Worm (Caenorhabditis elegans) whole organism, late embryonic: ENCODE data around the gene nhr-246.

Source experiments
- C38D4.7 ChIP-seq: fragments of 200-800 bp; sonication (Bioruptor generic); optimal IDR thresholded peaks from 2 replicates; lab custom pipeline; 2018; ENCODE audit warnings: mild to moderate bottlenecking, missing genetic modification characterization, moderate library complexity, missing compliant biosample characterization
- K02D7.2 ChIP-seq: sonication (generic microtip); optimal IDR thresholded peaks from 2 replicates; lab custom pipeline; 2017; ENCODE audit warnings: mild to moderate bottlenecking, missing genetic modification characterization, missing compliant biosample characterization
- K09A11.1 ChIP-seq: sonication (generic microtip); optimal IDR thresholded peaks from 2 replicates; lab custom pipeline; 2017; ENCODE audit warnings: antibody characterized with exemption, mild to moderate bottlenecking, missing genetic modification characterization, missing compliant biosample characterization; ENCODE audit not compliant: insufficient read depth
- ahr-1 ChIP-seq: sonication (generic microtip); optimal IDR thresholded peaks from 2 replicates; lab custom pipeline; 2016; ENCODE audit warnings: missing genetic modification characterization, missing compliant biosample characterization
- ama-1 ChIP-seq: fragments of 150-350 bp; optimal IDR thresholded peaks from 2 replicates; lab custom pipeline; 2014
- ceh-14 ChIP-seq: sonication (generic microtip); optimal IDR thresholded peaks from 2 replicates; lab custom pipeline; 2016; ENCODE audit warnings: missing genotype, missing genetic modification characterization, missing compliant biosample characterization
- ceh-2 ChIP-seq: sonication (generic microtip); optimal IDR thresholded peaks from 2 replicates; lab custom pipeline; 2016; ENCODE audit warnings: missing genotype, missing genetic modification characterization, missing compliant biosample characterization
- ceh-22 ChIP-seq: sonication (generic microtip); optimal IDR thresholded peaks from 2 replicates; lab custom pipeline; 2017; ENCODE audit warnings: missing biosample characterization, missing genetic modification characterization
- ceh-30 ChIP-seq: fragments of 150-350 bp; optimal IDR thresholded peaks from 2 replicates; lab custom pipeline; 2014; ENCODE audit warnings: missing biosample characterization, missing genetic modification characterization
- ceh-31 ChIP-seq: sonication (generic microtip); optimal IDR thresholded peaks from 2 replicates; lab custom pipeline; 2016; ENCODE audit warnings: missing genetic modification characterization, missing compliant biosample characterization
- ceh-34 ChIP-seq: sonication (generic microtip); optimal IDR thresholded peaks from 2 replicates; lab custom pipeline; 2016; ENCODE audit warnings: mild to moderate bottlenecking, missing genetic modification characterization, missing compliant biosample characterization
- ceh-45 ChIP-seq: fragments of 200-800 bp; sonication (Bioruptor generic); IDR thresholded peaks from 2 replicates; pipeline ENCODE4 v1.3.6; 2022; ENCODE audit warnings: missing genetic modification reagents, missing genetic modification characterization, missing compliant biosample characterization
- ceh-48 ChIP-seq: sonication (generic microtip); optimal IDR thresholded peaks from 2 replicates; lab custom pipeline; 2016; ENCODE audit warnings: missing genetic modification characterization, inconsistent platforms, missing compliant biosample characterization
- ceh-6 ChIP-seq: fragments of 200-800 bp; sonication (Bioruptor generic); optimal IDR thresholded peaks from 2 replicates; lab custom pipeline; 2018; ENCODE audit warnings: mild to moderate bottlenecking, missing genetic modification characterization, missing compliant biosample characterization
- dmd-4 ChIP-seq: sonication (generic microtip); optimal IDR thresholded peaks from 2 replicates; lab custom pipeline; 2016; ENCODE audit warnings: borderline replicate concordance, missing genetic modification characterization, missing compliant biosample characterization
- dve-1 ChIP-seq: sonication (generic microtip); optimal IDR thresholded peaks from 2 replicates; lab custom pipeline; 2017; ENCODE audit warnings: antibody characterized with exemption, mild to moderate bottlenecking, missing genetic modification characterization, missing compliant biosample characterization
- elt-2 ChIP-seq: sonication (generic microtip); optimal IDR thresholded peaks from 2 replicates; lab custom pipeline; 2016; ENCODE audit warnings: missing genetic modification reagents, missing genetic modification characterization, missing compliant biosample characterization
- ets-4 ChIP-seq: sonication (generic microtip); optimal IDR thresholded peaks from 2 replicates; lab custom pipeline; 2016; ENCODE audit warnings: missing genetic modification characterization, missing compliant biosample characterization
- eyg-1 ChIP-seq: sonication (generic microtip); optimal IDR thresholded peaks from 2 replicates; lab custom pipeline; 2016; ENCODE audit warnings: missing genotype, missing genetic modification characterization, missing compliant biosample characterization
- fax-1 ChIP-seq: sonication (generic microtip); optimal IDR thresholded peaks from 2 replicates; lab custom pipeline; 2016; ENCODE audit warnings: missing genotype, missing genetic modification characterization, missing compliant biosample characterization
- fkh-10 ChIP-seq: fragments of 150-350 bp; optimal IDR thresholded peaks from 2 replicates; lab custom pipeline; 2014; ENCODE audit warnings: missing biosample characterization, missing genetic modification reagents, missing genetic modification characterization
- fkh-6 ChIP-seq: sonication (generic microtip); optimal IDR thresholded peaks from 2 replicates; lab custom pipeline; 2016; ENCODE audit warnings: missing genetic modification characterization, missing compliant biosample characterization
- gmeb-2 ChIP-seq: sonication (generic microtip); optimal IDR thresholded peaks from 2 replicates; lab custom pipeline; 2016; ENCODE audit warnings: missing genetic modification characterization, inconsistent platforms, missing compliant biosample characterization
- hlh-15 ChIP-seq: sonication (generic microtip); optimal IDR thresholded peaks from 2 replicates; lab custom pipeline; 2016; ENCODE audit warnings: missing genetic modification characterization, missing compliant biosample characterization
- hlh-30 ChIP-seq: sonication (generic microtip); optimal IDR thresholded peaks from 2 replicates; lab custom pipeline; 2017; ENCODE audit warnings: antibody characterized with exemption, missing genetic modification characterization, missing compliant biosample characterization; ENCODE audit not compliant: insufficient read depth
- hlh-6 ChIP-seq: sonication (generic microtip); optimal IDR thresholded peaks from 2 replicates; lab custom pipeline; 2016; ENCODE audit warnings: missing genotype, missing genetic modification characterization, missing compliant biosample characterization
- lim-6 ChIP-seq: sonication (generic microtip); optimal IDR thresholded peaks from 2 replicates; lab custom pipeline; 2016; ENCODE audit warnings: missing genetic modification characterization, missing compliant biosample characterization
- lin-11 ChIP-seq: fragments of 200-800 bp; sonication (Bioruptor generic); optimal IDR thresholded peaks from 2 replicates; lab custom pipeline; 2018; ENCODE audit warnings: mild to moderate bottlenecking, missing genetic modification characterization, missing compliant biosample characterization
- mec-3 ChIP-seq: sonication (generic microtip); optimal IDR thresholded peaks from 2 replicates; lab custom pipeline; 2016; ENCODE audit warnings: borderline replicate concordance, missing genetic modification characterization, missing compliant biosample characterization
- nfya-1 ChIP-seq: sonication (generic microtip); optimal IDR thresholded peaks from 2 replicates; lab custom pipeline; 2017; ENCODE audit warnings: missing genetic modification characterization, mild to moderate bottlenecking, missing compliant biosample characterization, antibody characterized with exemption, moderate library complexity
- nhr-11 ChIP-seq: fragments of 150-350 bp; optimal IDR thresholded peaks from 2 replicates; lab custom pipeline; 2014; ENCODE audit warnings: missing biosample characterization, missing genetic modification characterization
- nhr-232 ChIP-seq: sonication (generic microtip); optimal IDR thresholded peaks from 2 replicates; lab custom pipeline; 2016; ENCODE audit warnings: missing genetic modification characterization, missing compliant biosample characterization
- npax-4 ChIP-seq: sonication (generic microtip); optimal IDR thresholded peaks from 2 replicates; lab custom pipeline; 2016; ENCODE audit warnings: missing genetic modification characterization, missing compliant biosample characterization
- odd-2 ChIP-seq: sonication (generic microtip); optimal IDR thresholded peaks from 2 replicates; lab custom pipeline; 2017; ENCODE audit warnings: antibody characterized with exemption, mild to moderate bottlenecking, missing genetic modification characterization, missing compliant biosample characterization
- pag-3 ChIP-seq: sonication (generic microtip); optimal IDR thresholded peaks from 2 replicates; lab custom pipeline; 2016; ENCODE audit warnings: missing compliant biosample characterization, missing genetic modification characterization, borderline replicate concordance
- pax-1 ChIP-seq: fragments of 150-350 bp; optimal IDR thresholded peaks from 2 replicates; lab custom pipeline; 2014; ENCODE audit warnings: missing biosample characterization, missing genetic modification characterization
- pha-4 ChIP-seq: fragments of 150-350 bp; optimal IDR thresholded peaks from 2 replicates; lab custom pipeline; 2018; ENCODE audit warnings: missing biosample characterization, missing genetic modification reagents, missing genetic modification characterization
- pqm-1 ChIP-seq: sonication (generic microtip); optimal IDR thresholded peaks from 2 replicates; lab custom pipeline; 2016; ENCODE audit warnings: missing genetic modification characterization, missing compliant biosample characterization
- pros-1 ChIP-seq: fragments of 150-350 bp; optimal IDR thresholded peaks from 2 replicates; lab custom pipeline; 2014; ENCODE audit warnings: missing biosample characterization, missing genetic modification reagents, missing genetic modification characterization
- ref-2 ChIP-seq: sonication (generic microtip); optimal IDR thresholded peaks from 2 replicates; lab custom pipeline; 2016; ENCODE audit warnings: missing genetic modification characterization, missing compliant biosample characterization
- rnt-1 ChIP-seq: sonication (generic microtip); optimal IDR thresholded peaks from 2 replicates; lab custom pipeline; 2016; ENCODE audit warnings: missing genetic modification characterization, missing compliant biosample characterization
- sox-2 ChIP-seq: fragments of 200-800 bp; sonication (Bioruptor generic); IDR thresholded peaks from 2 replicates; pipeline ENCODE4 v1.3.6; 2022; ENCODE audit warnings: missing genetic modification reagents, missing genetic modification characterization, missing compliant biosample characterization
- sox-4 ChIP-seq: sonication (generic microtip); optimal IDR thresholded peaks from 2 replicates; lab custom pipeline; 2017; ENCODE audit warnings: mild to moderate bottlenecking, missing genetic modification characterization, inconsistent platforms, missing compliant biosample characterization
- syd-9 ChIP-seq: sonication (generic microtip); optimal IDR thresholded peaks from 2 replicates; lab custom pipeline; 2016; ENCODE audit warnings: mild to moderate bottlenecking, missing genetic modification characterization, moderate library complexity, missing compliant biosample characterization
- tbx-7 ChIP-seq: sonication (generic microtip); optimal IDR thresholded peaks from 2 replicates; lab custom pipeline; 2016; ENCODE audit warnings: missing genotype, missing genetic modification characterization, missing compliant biosample characterization
- unc-55 ChIP-seq: sonication (generic microtip); optimal IDR thresholded peaks from 2 replicates; lab custom pipeline; 2017; ENCODE audit warnings: missing biosample characterization, missing genetic modification reagents, missing genetic modification characterization
- zip-5 ChIP-seq: sonication (generic microtip); optimal IDR thresholded peaks from 2 replicates; lab custom pipeline; 2016; ENCODE audit warnings: missing genetic modification characterization, missing compliant biosample characterization

Gene nhr-246

ce11 chrV:15330314-15330713 is 14.0 kb downstream of the nhr-246 start, which contains the start of gene srh-295:
Gene srh-295 (plus strand): TSS chrV:15330614.
- no peak for TF ChIP-seq pag-3
- no peak for TF ChIP-seq ets-4
- TF ChIP-seq npax-4 (tag; lab: Kevin White, UChicago): no peak
- no peak for TF ChIP-seq ceh-6
- no peak for TF ChIP-seq hlh-15 (tag; lab: Kevin White, UChicago)
- TF ChIP-seq nfya-1 (tag; lab: Kevin White, UChicago): no peak
- no peak for TF ChIP-seq ceh-31 (tag; lab: Kevin White, UChicago)

ce11 chrV:15332851-15333250 is 16.6 kb downstream of the nhr-246 start, which contains the start of gene srw-113:
Gene srw-113 (plus strand): TSS chrV:15333151.
- TF ChIP-seq rnt-1: no peak
- no peak for TF ChIP-seq hlh-15 (tag; lab: Kevin White, UChicago)
- TF ChIP-seq syd-9 (tag; lab: Kevin White, UChicago): no peak
- no peak for TF ChIP-seq ceh-22
- TF ChIP-seq ref-2 (tag; lab: Kevin White, UChicago): no peak
- TF ChIP-seq ceh-34 (tag; lab: Kevin White, UChicago): no peak
- TF ChIP-seq dve-1 (tag; lab: Kevin White, UChicago): no peak
- no peak for TF ChIP-seq pag-3
- no peak for TF ChIP-seq lin-11
- no peak for TF ChIP-seq ceh-30
- TF ChIP-seq lim-6 (tag; lab: Kevin White, UChicago): no peak
- TF ChIP-seq odd-2 (tag; lab: Kevin White, UChicago): no peak
- TF ChIP-seq K02D7.2: no peak

- TF ChIP-seq tbx-7 (tag; lab: Kevin White, UChicago) (no peak), zip-5 (tag; lab: Kevin White, UChicago) (no peak), pros-1 (tag; lab: Kevin White, UChicago) (no peak), rnt-1 (no peak), fkh-10 (GFP tag; lab: Kevin White, UChicago) (no peak), gmeb-2 (tag; lab: Kevin White, UChicago) (no peak), odd-2 (tag; lab: Kevin White, UChicago) (no peak), nhr-232 (no peak), ceh-45 (no peak), eyg-1 (tag; lab: Kevin White, UChicago) (no peak), ceh-48 (tag; lab: Kevin White, UChicago) (no peak), dmd-4 (tag; lab: Kevin White, UChicago) (no peak), pqm-1 (no peak), ahr-1 (tag; lab: Kevin White, UChicago) (no peak), pax-1 (no peak), elt-2 (tag; lab: Kevin White, UChicago) (no peak), fkh-6 (tag; lab: Kevin White, UChicago) (no peak), C38D4.7 (GFP tag; lab: Kevin White, UChicago) (no peak), sox-4 (no peak), ceh-2 (tag; lab: Kevin White, UChicago) (no peak)
Measured at ce11 chrV:15337405-15337804, 21.1 kb downstream of the nhr-246 start, which contains the start of gene wrt-7. Gene wrt-7 (minus strand): TSS chrV:15337505.

- TF ChIP-seq nhr-11 (tag; lab: Kevin White, UChicago) (no peak), fax-1 (tag; lab: Kevin White, UChicago) (no peak), ahr-1 (tag; lab: Kevin White, UChicago) (no peak), hlh-30 (tag; lab: Kevin White, UChicago) (no peak), eyg-1 (tag; lab: Kevin White, UChicago) (no peak), K09A11.1 (tag; lab: Kevin White, UChicago) (no peak), npax-4 (tag; lab: Kevin White, UChicago) (no peak), ceh-14 (no peak), ceh-45 (no peak), hlh-6 (tag; lab: Kevin White, UChicago) (no peak), unc-55 (no peak), pha-4 (tag; lab: Kevin White, UChicago) (no peak), sox-2 (GFP tag; lab: Robert Waterston, UW) (no peak), pros-1 (tag; lab: Kevin White, UChicago) (no peak), sox-4 (no peak), ceh-30 (no peak), mec-3 (tag; lab: Kevin White, UChicago) (no peak), zip-5 (tag; lab: Kevin White, UChicago) (no peak), ceh-34 (tag; lab: Kevin White, UChicago) (no peak), ama-1 (lab: Kevin White, UChicago) (no peak)
Measured at ce11 chrV:15339363-15339762, 23.1 kb downstream of the nhr-246 start, which contains the start of gene clec-228. Gene clec-228 (minus strand): TSS chrV:15339463.
